Worm (Caenorhabditis elegans) whole organism, midembryonic: Measurements from ENCODE around the gene B0393.4.
"Not testable (repeated sequence)": the region's sequence is repeated elsewhere in the genome, so short reads cannot be mapped to it uniquely, and the experiment has no call there.

Experiments used
- cog-1 ChIP-seq: sonication (generic microtip); optimal IDR thresholded peaks from 2 replicates; lab custom pipeline; 2016; ENCODE audit warnings: missing genetic modification characterization, missing compliant biosample characterization
- flt-1 ChIP-seq: fragments of 200-800 bp; sonication (Bioruptor generic); IDR thresholded peaks from 2 replicates; pipeline ENCODE4 v1.3.6; 2022; ENCODE audit warnings: missing genetic modification characterization, missing compliant biosample characterization
- klf-2 ChIP-seq: fragments of 200-800 bp; sonication (Bioruptor generic); conservative IDR thresholded peaks from 2 replicates; pipeline ENCODE4 v1.3.6; 2022; ENCODE audit warnings: missing genetic modification reagents, missing genetic modification characterization, missing compliant biosample characterization
- med-1 ChIP-seq: sonication (generic microtip); optimal IDR thresholded peaks from 2 replicates; lab custom pipeline; 2017; ENCODE audit warnings: missing genetic modification characterization, mild to moderate bottlenecking, missing compliant biosample characterization, antibody characterized with exemption, missing genetic modification reagents; ENCODE audit not compliant: insufficient read depth
- ref-1 ChIP-seq: fragments of 200-800 bp; sonication (Bioruptor generic); conservative IDR thresholded peaks from 2 replicates; pipeline ENCODE4 v1.3.6; 2022; ENCODE audit warnings: missing genetic modification reagents, missing genetic modification characterization, missing compliant biosample characterization
- tab-1 ChIP-seq: fragments of 200-800 bp; sonication (Bioruptor generic); IDR thresholded peaks from 2 replicates; pipeline ENCODE4 v1.3.6; 2022; ENCODE audit warnings: missing genetic modification characterization, missing compliant biosample characterization
- ztf-23 ChIP-seq: fragments of 200-800 bp; sonication (Bioruptor generic); IDR thresholded peaks from 2 replicates; pipeline ENCODE4 v1.3.6; 2022; ENCODE audit warnings: missing genetic modification reagents, missing genetic modification characterization, missing compliant biosample characterization
- ztf-29 ChIP-seq: fragments of 200-800 bp; sonication (Bioruptor generic); IDR thresholded peaks from 2 replicates; pipeline ENCODE4 v1.3.6; 2022; ENCODE audit warnings: missing genetic modification reagents, missing genetic modification characterization, missing compliant biosample characterization

DNA sequence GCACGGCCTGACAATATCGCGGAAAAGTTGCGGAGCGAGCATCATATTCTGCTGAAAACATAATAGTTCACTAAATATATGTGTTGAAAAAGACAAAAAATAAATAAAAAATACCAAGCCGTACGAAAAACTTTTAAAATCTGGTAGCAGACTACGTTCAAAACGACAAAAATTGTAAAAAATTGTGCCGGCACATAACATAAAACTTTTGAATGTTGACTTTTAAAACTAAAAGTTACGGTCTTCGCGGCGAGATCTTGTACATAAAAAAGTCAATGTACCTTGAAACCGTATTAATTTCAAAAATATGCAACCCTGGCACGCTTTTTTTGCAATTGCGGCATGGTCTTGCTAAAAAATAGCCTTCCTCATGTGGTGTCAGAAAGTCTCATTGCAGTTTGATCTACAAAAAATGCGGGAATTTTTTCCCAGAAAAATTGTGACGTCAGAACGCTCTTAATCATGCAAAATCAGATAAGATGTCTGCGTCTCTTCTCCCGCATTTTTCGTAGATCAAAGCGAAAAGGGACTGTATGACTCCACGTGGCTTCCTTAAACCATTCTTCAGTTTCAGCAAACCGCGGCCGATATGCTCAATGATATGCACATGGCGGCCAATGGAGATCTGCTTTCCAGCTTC, 18.6 kb upstream of the B0393.4 start, which contains the start of the genes gex-5 and C38D4.10:
- not testable (repeated sequence) for TF ChIP-seq flt-1 (GFP tag; lab: Robert Waterston, UW); ztf-29 (GFP tag; lab: Robert Waterston, UW); tab-1 (GFP tag; lab: Robert Waterston, UW); klf-2 (GFP tag; lab: Robert Waterston, UW); cog-1; ztf-23 (GFP tag; lab: Robert Waterston, UW); med-1; ref-1 (GFP tag; lab: Robert Waterston, UW)
